Worm (Caenorhabditis elegans): ENCODE measurements around the gene C02F5.13.

C02F5.13 gene

ce11 chrIII:8209775-8210174 is 37.4 kb upstream of the C02F5.13 start, which contains the start of gene C30A5.10:
TSS of gene C30A5.10 (minus strand) at chrIII:8209875.
- TF ChIP-seq elt-3 (tag; optimal IDR thresholded peaks at IDR 0.05): no peak
- no peak for TF ChIP-seq elt-1 (tag; optimal IDR thresholded peaks at IDR 0.05)

ce11 chrIII:8211562-8211961 is 35.6 kb upstream of the C02F5.13 start:
- TF ChIP-seq snpc-4 (tag; optimal IDR thresholded peaks at IDR 0.05) (no peak), nfya-1 (tag; optimal IDR thresholded peaks at IDR 0.05; ENCODE audit: insufficient read depth) (peak; percentile 21), ceh-16 (tag; optimal IDR thresholded peaks at IDR 0.05) (no peak), ceh-82 (tag; optimal IDR thresholded peaks at IDR 0.05) (no peak), ceh-28 (tag; optimal IDR thresholded peaks at IDR 0.05) (no peak)

ce11 chrIII:8216224-8216623 is 30.9 kb upstream of the C02F5.13 start, which contains the start of gene unc-86:
TSS of gene unc-86 (minus strand) at chrIII:8216336.
- peak; percentile 67 for TF ChIP-seq nfya-1 (tag; optimal IDR thresholded peaks at IDR 0.05; ENCODE audit: insufficient read depth)
- TF ChIP-seq mml-1 (tag; optimal IDR thresholded peaks at IDR 0.05): no peak
- TF ChIP-seq nhr-76 (tag; optimal IDR thresholded peaks at IDR 0.05): no peak

DNA sequence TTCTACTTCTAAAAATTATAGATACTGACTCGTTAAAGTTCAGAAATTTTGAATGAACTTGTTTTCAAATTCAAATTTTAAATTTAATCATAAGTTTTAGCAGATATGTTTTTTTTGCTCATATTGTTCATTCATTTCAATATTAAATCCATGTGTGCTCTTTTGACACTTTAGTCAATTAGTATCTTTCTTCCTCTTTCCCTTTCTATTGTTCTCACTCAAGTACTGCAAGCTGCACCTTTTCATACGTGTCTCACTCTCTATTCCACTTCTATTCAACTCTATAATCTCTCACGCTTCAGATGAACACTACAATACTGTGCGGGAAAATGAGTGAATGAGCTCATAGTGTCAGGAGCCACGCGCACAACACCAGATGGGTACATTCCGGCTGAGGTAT is 29.2 kb upstream of the C02F5.13 start, which contains the start of gene C30A5.16:
C30A5.16 (plus strand) TSS at position 301 of the 400 bp plus-strand sequence.
- no peak for TF ChIP-seq pha-4 (tag; optimal IDR thresholded peaks at IDR 0.05)
- TF ChIP-seq egl-27 (tag; optimal IDR thresholded peaks at IDR 0.05): no peak
- TF ChIP-seq aly-2 (tag; optimal IDR thresholded peaks at IDR 0.05): no peak
- TF ChIP-seq elt-2 (tag; optimal IDR thresholded peaks at IDR 0.05): no peak
- TF ChIP-seq sea-2 (GFP tag; optimal IDR thresholded peaks at IDR 0.05): no peak
- TF ChIP-seq lin-15B (tag; optimal IDR thresholded peaks at IDR 0.05): no peak
- TF ChIP-seq egl-5 (tag; optimal IDR thresholded peaks at IDR 0.05): no peak
- no peak for TF ChIP-seq ceh-9 (tag; optimal IDR thresholded peaks at IDR 0.05)
- TF ChIP-seq nhr-77 (tag; optimal IDR thresholded peaks at IDR 0.05): no peak
- no peak for TF ChIP-seq snpc-4 (tag; optimal IDR thresholded peaks at IDR 0.05)
- TF ChIP-seq eor-1 (tag; optimal IDR thresholded peaks at IDR 0.05): no peak
- TF ChIP-seq nhr-76 (tag; optimal IDR thresholded peaks at IDR 0.05): no peak
- no peak for TF ChIP-seq lsy-12 (tag; optimal IDR thresholded peaks at IDR 0.05)
- no peak for TF ChIP-seq hmg-11 (tag; optimal IDR thresholded peaks at IDR 0.05)
- TF ChIP-seq fos-1 (tag; optimal IDR thresholded peaks at IDR 0.05): no peak

ce11 chrIII:8220081-8220480 is 27.1 kb upstream of the C02F5.13 start:
- no peak for TF ChIP-seq ztf-4 (tag; optimal IDR thresholded peaks at IDR 0.05)
- no peak for TF ChIP-seq tbx-2 (tag; optimal IDR thresholded peaks at IDR 0.05)
- TF ChIP-seq unc-62 (GFP tag; optimal IDR thresholded peaks at IDR 0.05): no peak

DNA sequence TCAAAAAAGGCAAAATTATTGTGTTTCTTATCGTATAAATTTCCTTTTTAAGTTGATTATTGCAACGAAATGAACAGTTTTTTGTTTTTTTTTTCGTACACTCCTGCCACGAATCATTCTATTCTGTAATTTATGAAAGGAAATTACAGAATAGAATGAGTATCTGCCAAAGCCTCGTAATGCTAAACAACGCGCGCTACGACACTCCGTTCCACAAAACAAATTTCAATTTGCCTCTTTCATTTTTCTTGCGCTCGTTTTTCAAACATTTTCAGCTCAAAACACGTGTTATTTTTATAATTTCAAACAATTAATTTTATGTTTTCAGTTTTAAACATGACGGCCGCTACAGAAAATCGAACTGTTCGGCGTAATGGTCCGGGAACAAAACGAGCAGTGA is 22.4 kb upstream of the C02F5.13 start, which contains the start of gene mob-4:
mob-4 (plus strand) TSS at position 329 of the 400 bp plus-strand sequence.
- TF ChIP-seq pha-4 (tag; optimal IDR thresholded peaks at IDR 0.05): peak; percentile 22
- TF ChIP-seq egl-5 (tag; optimal IDR thresholded peaks at IDR 0.05): peak; percentile 1
- TF ChIP-seq ztf-4 (tag; optimal IDR thresholded peaks at IDR 0.05): no peak
- TF ChIP-seq hmg-11 (tag; optimal IDR thresholded peaks at IDR 0.05): peak; percentile 41
- TF ChIP-seq lin-15B (tag; optimal IDR thresholded peaks at IDR 0.05): peak; percentile 57
- peak; percentile 11 for TF ChIP-seq nfya-1 (tag; optimal IDR thresholded peaks at IDR 0.05; ENCODE audit: insufficient read depth)

ce11 chrIII:8226178-8226577 is 21.0 kb upstream of the C02F5.13 start, which contains the start of gene rfs-1:
TSS of gene rfs-1 (plus strand) at chrIII:8226478.
- no peak for TF ChIP-seq elt-2 (tag; optimal IDR thresholded peaks at IDR 0.05)
- no peak for TF ChIP-seq nhr-67 (tag; optimal IDR thresholded peaks at IDR 0.05)
- no peak for TF ChIP-seq nfya-1 (tag; optimal IDR thresholded peaks at IDR 0.05; ENCODE audit: insufficient read depth)
- no peak for TF ChIP-seq lin-15B (tag; optimal IDR thresholded peaks at IDR 0.05)
- TF ChIP-seq nhr-76 (tag; optimal IDR thresholded peaks at IDR 0.05): no peak
- no peak for TF ChIP-seq nhr-23 (tag; optimal IDR thresholded peaks at IDR 0.05)
- no peak for TF ChIP-seq fos-1 (tag; optimal IDR thresholded peaks at IDR 0.05)
- TF ChIP-seq elt-1 (tag; optimal IDR thresholded peaks at IDR 0.05): no peak
- no peak for TF ChIP-seq tbx-2 (tag; optimal IDR thresholded peaks at IDR 0.05)
